Worm (Caenorhabditis elegans) whole organism, L1 larva: Measurements from ENCODE around the gene sco-1.

Experiments used
- C04F5.9 ChIP-seq: sonication (generic microtip); optimal IDR thresholded peaks from 2 replicates; lab custom pipeline; 2016; ENCODE audit warnings: missing genetic modification characterization, missing compliant biosample characterization
- C34B4.2 ChIP-seq: sonication (generic microtip); optimal IDR thresholded peaks from 2 replicates; lab custom pipeline; 2017; ENCODE audit warnings: mild to moderate bottlenecking, missing genetic modification characterization, missing compliant biosample characterization
- F16B12.6 ChIP-seq: fragments of 150-350 bp; optimal IDR thresholded peaks from 2 replicates; lab custom pipeline; 2014; ENCODE audit warnings: missing biosample characterization, missing genetic modification characterization
- aha-1 ChIP-seq: fragments of 150-350 bp; optimal IDR thresholded peaks from 2 replicates; lab custom pipeline; 2014; ENCODE audit warnings: missing biosample characterization, missing genetic modification characterization
- ama-1 ChIP-seq: fragments of 150-350 bp; optimal IDR thresholded peaks from 2 replicates; lab custom pipeline; 2014
- blmp-1 ChIP-seq: fragments of 150-350 bp; optimal IDR thresholded peaks from 2 replicates; lab custom pipeline; 2014; ENCODE audit warnings: missing biosample characterization, missing genetic modification characterization
- ceh-63 ChIP-seq: fragments of 200-800 bp; sonication (Bioruptor generic); optimal IDR thresholded peaks from 2 replicates; lab custom pipeline; 2018; ENCODE audit warnings: mild to moderate bottlenecking, missing genetic modification characterization, missing compliant biosample characterization
- ceh-88 ChIP-seq: fragments of 200-800 bp; sonication (Bioruptor generic); IDR thresholded peaks from 2 replicates; pipeline ENCODE4 v1.3.6; 2022; ENCODE audit warnings: missing genetic modification characterization, missing compliant biosample characterization
- ces-1 ChIP-seq: fragments of 150-350 bp; optimal IDR thresholded peaks from 2 replicates; lab custom pipeline; 2014; ENCODE audit warnings: missing biosample characterization, missing genetic modification reagents, missing genetic modification characterization
- dsc-1 ChIP-seq: sonication (generic microtip); optimal IDR thresholded peaks from 2 replicates; lab custom pipeline; 2016; ENCODE audit warnings: mild to moderate bottlenecking, missing genetic modification characterization, missing compliant biosample characterization
- efl-1 ChIP-seq, 4 experiments: fragments of 150-350 bp; optimal IDR thresholded peaks in 3 of 4; peaks in 1 of 4; 1 replicate in 1 of 4; 2 replicates in 3 of 4; lab custom pipeline; 2014; ENCODE audit warnings: missing biosample characterization in 2 of 4, missing genetic modification characterization in 2 of 4, missing genetic modification reagents in 2 of 4
- egl-13 ChIP-seq: sonication (generic microtip); optimal IDR thresholded peaks from 2 replicates; lab custom pipeline; 2016; ENCODE audit warnings: missing genotype, missing genetic modification reagents, missing genetic modification characterization, missing compliant biosample characterization
- egl-27 ChIP-seq, 2 experiments: fragments of 150-350 bp in 1 of 2; sonication (generic microtip); optimal IDR thresholded peaks; 3 replicates each; lab custom pipeline; 2017 to 2018; ENCODE audit warnings: missing biosample characterization in 2 of 2, missing genetic modification characterization in 2 of 2, missing genetic modification reagents in 2 of 2
- elt-2 ChIP-seq: sonication (generic microtip); optimal IDR thresholded peaks from 2 replicates; lab custom pipeline; 2016; ENCODE audit warnings: missing genetic modification characterization, mild to moderate bottlenecking, inconsistent platforms, missing compliant biosample characterization, missing genetic modification reagents
- fos-1 ChIP-seq: fragments of 150-350 bp; optimal IDR thresholded peaks from 2 replicates; lab custom pipeline; 2014; ENCODE audit warnings: missing biosample characterization, missing genetic modification characterization
- grh-1 ChIP-seq: fragments of 200-800 bp; sonication (Bioruptor generic); IDR thresholded peaks from 2 replicates; pipeline ENCODE4 v1.3.6; 2022; ENCODE audit warnings: missing genetic modification reagents, missing genetic modification characterization, missing compliant biosample characterization
- hlh-17 ChIP-seq: fragments of 200-800 bp; sonication (Bioruptor generic); optimal IDR thresholded peaks from 2 replicates; lab custom pipeline; 2018; ENCODE audit warnings: missing genetic modification characterization, mild to moderate bottlenecking, missing compliant biosample characterization, moderate library complexity, borderline replicate concordance
- hlh-4 ChIP-seq: sonication (generic microtip); optimal IDR thresholded peaks from 2 replicates; lab custom pipeline; 2016; ENCODE audit warnings: mild to moderate bottlenecking, missing genetic modification characterization, missing compliant biosample characterization
- hpl-2 ChIP-seq: fragments of 150-350 bp; optimal IDR thresholded peaks from 2 replicates; lab custom pipeline; 2014; ENCODE audit warnings: missing biosample characterization, missing genetic modification reagents, missing genetic modification characterization
- irx-1 ChIP-seq: sonication (generic microtip); optimal IDR thresholded peaks from 2 replicates; lab custom pipeline; 2016; ENCODE audit warnings: missing genetic modification characterization, missing compliant biosample characterization
- isw-1 ChIP-seq: fragments of 200-800 bp; sonication (Bioruptor generic); IDR thresholded peaks from 2 replicates; pipeline ENCODE4 v1.3.6; 2022; ENCODE audit warnings: missing genetic modification characterization, missing compliant biosample characterization
- lin-39 ChIP-seq: fragments of 150-350 bp; optimal IDR thresholded peaks from 2 replicates; lab custom pipeline; 2014; ENCODE audit warnings: missing biosample characterization, missing genetic modification reagents, missing genetic modification characterization
- lir-3 ChIP-seq: sonication (generic microtip); optimal IDR thresholded peaks from 2 replicates; lab custom pipeline; 2016; ENCODE audit warnings: mild to moderate bottlenecking, missing genetic modification characterization, moderate library complexity, missing compliant biosample characterization; ENCODE audit not compliant: poor library complexity
- lsy-2 ChIP-seq, 2 experiments: fragments of 150-350 bp; optimal IDR thresholded peaks; 2 replicates each; lab custom pipeline; 2014; ENCODE audit warnings: missing biosample characterization in 2 of 2, missing genetic modification characterization in 2 of 2
- mef-2 ChIP-seq: fragments of 150-350 bp; optimal IDR thresholded peaks from 2 replicates; lab custom pipeline; 2014; ENCODE audit warnings: missing biosample characterization, missing genetic modification characterization
- nhr-11 ChIP-seq: fragments of 150-350 bp; optimal IDR thresholded peaks from 2 replicates; lab custom pipeline; 2014; ENCODE audit warnings: missing biosample characterization, missing genetic modification characterization
- nhr-19 ChIP-seq: fragments of 200-800 bp; sonication (Bioruptor generic); conservative IDR thresholded peaks from 2 replicates; pipeline ENCODE4 v1.3.6; 2022; ENCODE audit warnings: missing genetic modification characterization, missing compliant biosample characterization
- nhr-28 ChIP-seq: fragments of 150-350 bp; optimal IDR thresholded peaks from 2 replicates; lab custom pipeline; 2014; ENCODE audit warnings: missing biosample characterization, missing genetic modification characterization
- nhr-71 ChIP-seq: sonication (generic microtip); optimal IDR thresholded peaks from 2 replicates; lab custom pipeline; 2016; ENCODE audit warnings: mild to moderate bottlenecking, missing genetic modification characterization, moderate library complexity, missing compliant biosample characterization
- nhr-77 ChIP-seq: fragments of 150-350 bp; optimal IDR thresholded peaks from 2 replicates; lab custom pipeline; 2014; ENCODE audit warnings: missing biosample characterization, missing genetic modification characterization
- snu-23 ChIP-seq: sonication (generic microtip); optimal IDR thresholded peaks from 2 replicates; lab custom pipeline; 2016; ENCODE audit warnings: missing genetic modification characterization, missing compliant biosample characterization
- sox-4 ChIP-seq: sonication (generic microtip); optimal IDR thresholded peaks from 2 replicates; lab custom pipeline; 2016; ENCODE audit warnings: missing genetic modification characterization, missing compliant biosample characterization
- tbx-2 ChIP-seq: sonication (generic microtip); optimal IDR thresholded peaks from 2 replicates; lab custom pipeline; 2016; ENCODE audit warnings: missing genetic modification characterization, missing compliant biosample characterization
- unc-62 ChIP-seq: fragments of 150-350 bp; optimal IDR thresholded peaks from 2 replicates; lab custom pipeline; 2014; ENCODE audit warnings: missing biosample characterization, missing genetic modification reagents, missing genetic modification characterization
- xbp-1 ChIP-seq: sonication (generic microtip); optimal IDR thresholded peaks from 2 replicates; lab custom pipeline; 2016; ENCODE audit warnings: missing genetic modification characterization, missing compliant biosample characterization
- ztf-4 ChIP-seq: fragments of 150-350 bp; optimal IDR thresholded peaks from 2 replicates; lab custom pipeline; 2014; ENCODE audit warnings: missing biosample characterization, missing genetic modification characterization

The sco-1 gene

DNA sequence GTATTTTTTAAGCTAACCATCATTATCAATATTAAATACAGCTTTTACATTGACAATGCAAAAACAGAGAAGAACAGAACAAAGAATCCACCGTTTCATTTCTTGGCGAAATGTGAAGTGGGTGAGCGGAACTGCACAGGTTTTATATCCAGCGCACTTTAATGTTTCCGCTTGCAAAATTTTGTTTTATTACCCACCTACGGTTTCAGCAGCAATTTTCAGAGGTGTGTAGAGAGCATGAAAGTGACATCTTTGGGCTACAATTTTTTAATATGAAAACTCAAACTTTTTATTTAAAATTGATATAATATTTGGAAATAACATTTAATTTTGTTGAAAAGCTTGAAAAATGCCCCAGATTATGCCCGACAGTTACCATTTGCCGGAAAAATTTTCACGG, 40.8 kb upstream of the sco-1 start, which contains the start of gene clec-135:
clec-135 (minus strand) TSS at position 101 of the 400 bp plus-strand sequence.
- TF ChIP-seq fos-1 (tag; lab: Kevin White, UChicago) (no peak), hlh-4 (tag; lab: Kevin White, UChicago) (no peak), ces-1 (GFP tag; lab: Kevin White, UChicago) (no peak), blmp-1 (tag; lab: Kevin White, UChicago) (no peak), elt-2 (tag; lab: Kevin White, UChicago) (no peak), sox-4 (tag; lab: Kevin White, UChicago) (no peak), hpl-2 (GFP tag; lab: Kevin White, UChicago) (no peak), egl-13 (tag; lab: Kevin White, UChicago) (no peak), ceh-88 (no peak)

DNA sequence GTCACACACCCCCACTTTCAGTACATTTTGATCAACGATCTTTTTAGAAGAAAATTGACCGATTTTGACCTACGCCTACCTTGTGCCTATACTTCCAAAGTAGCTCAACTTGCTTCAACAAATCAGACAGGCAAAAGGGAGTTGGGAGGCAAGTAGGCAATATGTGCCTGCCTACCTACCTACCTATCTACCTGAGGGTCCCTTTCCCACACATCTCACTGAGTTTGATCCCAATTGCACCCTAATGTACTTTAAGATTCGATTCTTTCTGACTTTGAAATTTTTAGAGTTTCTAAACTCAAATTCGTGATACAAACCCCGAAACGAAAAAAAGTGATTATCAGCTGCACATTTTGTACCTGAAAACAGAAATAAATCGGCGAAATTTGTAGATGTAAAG, 31.7 kb upstream of the sco-1 start:
- TF ChIP-seq snu-23 (GFP tag; lab: Kevin White, UChicago) (no peak), F16B12.6 (tag; lab: Kevin White, UChicago) (no peak), egl-27 (tag; optimal IDR thresholded peaks at IDR 0.05; lab: Kevin White, UChicago) (no peak), xbp-1 (tag; lab: Kevin White, UChicago) (no peak), grh-1 (GFP tag; lab: Robert Waterston, UW) (no peak), dsc-1 (no peak), irx-1 (tag; lab: Kevin White, UChicago) (no peak), mef-2 (tag; lab: Kevin White, UChicago) (no peak), tbx-2 (no peak), unc-62 (GFP tag; lab: Kevin White, UChicago) (no peak), nhr-77 (no peak), isw-1 (no peak), hpl-2 (GFP tag; lab: Kevin White, UChicago) (no peak), lin-39 (tag; lab: Kevin White, UChicago) (no peak), ceh-63 (GFP tag; lab: Kevin White, UChicago) (no peak)

DNA sequence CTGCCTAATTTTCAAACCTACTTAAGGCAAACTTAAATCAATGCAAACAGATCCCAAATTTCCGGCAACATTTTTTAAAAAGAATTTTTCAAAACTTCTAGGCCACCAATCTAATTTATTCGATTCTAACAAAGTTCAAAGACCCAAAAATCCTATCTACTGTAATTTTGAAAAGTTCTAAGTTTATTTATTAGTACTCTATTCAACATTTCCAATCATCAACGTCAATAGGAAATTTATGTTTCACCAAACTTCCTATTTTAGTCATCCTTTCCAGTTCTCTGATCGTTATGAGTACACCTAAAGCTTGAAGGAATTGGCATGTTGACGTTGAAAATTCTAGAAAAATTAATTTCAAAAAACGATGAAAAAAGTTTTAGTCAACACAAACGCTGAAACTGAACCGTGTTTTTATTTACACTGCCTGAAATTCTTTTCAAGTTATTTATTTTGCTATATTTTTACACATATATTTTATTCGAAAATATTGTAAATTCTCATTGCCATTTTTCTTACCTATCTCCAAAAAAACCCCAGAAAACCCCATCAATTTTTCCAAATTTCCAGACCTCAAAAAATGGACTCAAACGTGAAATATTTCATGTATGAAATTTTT, 23.7 kb upstream of the sco-1 start, which contains the start of gene npr-42:
npr-42 (plus strand) TSS at position 566 of the 616 bp plus-strand sequence.
- TF ChIP-seq efl-1 (optimal IDR thresholded peaks at IDR 0.05; lab: Kevin White, UChicago) = no peak
- no peak for TF ChIP-seq efl-1 (GFP tag; optimal IDR thresholded peaks at IDR 0.05 in 1 of 2; lab: Kevin White, UChicago)
- no peak for TF ChIP-seq ztf-4
- no peak for TF ChIP-seq nhr-71 (tag; lab: Kevin White, UChicago)
- TF ChIP-seq C04F5.9 (tag; lab: Kevin White, UChicago) = no peak

DNA sequence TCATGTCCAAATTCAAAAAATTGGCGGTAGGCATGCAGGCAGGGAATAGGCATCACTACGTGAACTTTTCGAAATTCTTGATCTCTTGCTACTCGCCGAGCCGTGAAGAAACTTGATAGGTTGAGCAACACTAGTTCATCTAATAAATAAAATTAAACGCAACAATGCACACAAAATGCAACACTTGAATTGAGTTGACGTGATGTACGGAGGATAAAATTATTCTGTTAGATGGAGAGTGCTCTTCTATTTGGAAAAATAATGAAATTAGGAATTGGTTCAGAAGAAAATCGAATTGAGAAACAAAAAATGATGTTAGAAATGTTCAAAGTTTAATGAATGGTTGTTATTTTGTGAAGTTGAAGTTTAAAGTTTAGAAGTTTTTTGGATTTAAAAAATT, 22.5 kb upstream of the sco-1 start:
- TF ChIP-seq snu-23 (GFP tag; lab: Kevin White, UChicago) = no peak
- no peak for TF ChIP-seq fos-1 (tag; lab: Kevin White, UChicago)
- no peak for TF ChIP-seq lir-3
- no peak for TF ChIP-seq hpl-2 (GFP tag; lab: Kevin White, UChicago)
- TF ChIP-seq ama-1 = no peak
- no peak for TF ChIP-seq C34B4.2
- no peak for TF ChIP-seq nhr-19
- no peak for TF ChIP-seq nhr-28
- no peak for TF ChIP-seq F16B12.6 (tag; lab: Kevin White, UChicago)
- no peak for TF ChIP-seq hlh-17 (GFP tag; lab: Kevin White, UChicago)
- TF ChIP-seq aha-1 (tag; lab: Kevin White, UChicago) = no peak
- TF ChIP-seq lsy-2 (tag; optimal IDR thresholded peaks at IDR 0.05; lab: Kevin White, UChicago) = no peak
- TF ChIP-seq lin-39 (tag; lab: Kevin White, UChicago) = no peak
- TF ChIP-seq nhr-77 = no peak
- TF ChIP-seq nhr-11 (tag; lab: Kevin White, UChicago) = no peak
